Fruit fly (Drosophila melanogaster) whole organism: ENCODE results near the gene CG31921.

ENCODE experiments used
- CG8478 ChIP-seq: fragments of >200 bp; optimal IDR thresholded peaks from 2 replicates; lab custom pipeline; 2018; ENCODE audit warnings: inconsistent platforms
- Dll ChIP-seq: fragments of >200 bp; optimal IDR thresholded peaks from 2 replicates; lab custom pipeline; 2017
- EcR ChIP-seq, 2 experiments: fragments of >200 bp; optimal IDR thresholded peaks; 2 replicates each; lab custom pipeline; 2017; ENCODE audit warnings: missing biosample characterization in 2 of 2, missing genetic modification characterization in 2 of 2, missing genetic modification reagents in 2 of 2
- pan ChIP-seq: fragments of >200 bp; optimal IDR thresholded peaks from 2 replicates; lab custom pipeline; 2017
- psq ChIP-seq: fragments of >200 bp; optimal IDR thresholded peaks from 2 replicates; lab custom pipeline; 2017
- usp ChIP-seq: fragments of >200 bp; optimal IDR thresholded peaks from 2 replicates; lab custom pipeline; 2017; ENCODE audit warnings: missing biosample characterization, missing genetic modification characterization, mixed read lengths

The CG31921 gene

DNA sequence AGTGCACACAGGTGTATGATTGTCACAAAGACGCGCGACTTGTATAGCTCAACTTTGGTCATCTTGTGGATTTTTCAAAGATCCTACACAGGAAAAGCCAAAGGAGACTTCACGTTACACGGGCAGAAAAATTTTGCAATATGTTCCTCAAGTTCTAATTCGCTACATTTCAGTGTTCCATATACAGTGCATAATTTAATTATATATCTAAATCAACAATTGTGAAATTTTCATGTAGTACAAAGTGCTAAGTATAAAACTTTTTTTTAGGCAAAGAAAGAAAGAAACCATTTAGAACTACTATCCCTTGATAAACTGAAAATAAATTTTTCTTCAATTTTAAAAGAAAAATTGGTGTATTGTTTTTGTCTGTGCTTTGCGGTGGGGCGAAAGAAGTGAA is 41.2 kb downstream of the CG31921 start:
- TF ChIP-seq EcR (GFP tag; optimal IDR thresholded peaks at IDR 0.05; lab: Kevin White, UChicago) (no peak), psq (lab: Kevin White, UChicago) (no peak), Dll (lab: Kevin White, UChicago) (no peak), usp (GFP tag; lab: Kevin White, UChicago) (no peak), pan (lab: Kevin White, UChicago) (no peak), CG8478 (lab: Kevin White, UChicago) (no peak)

DNA sequence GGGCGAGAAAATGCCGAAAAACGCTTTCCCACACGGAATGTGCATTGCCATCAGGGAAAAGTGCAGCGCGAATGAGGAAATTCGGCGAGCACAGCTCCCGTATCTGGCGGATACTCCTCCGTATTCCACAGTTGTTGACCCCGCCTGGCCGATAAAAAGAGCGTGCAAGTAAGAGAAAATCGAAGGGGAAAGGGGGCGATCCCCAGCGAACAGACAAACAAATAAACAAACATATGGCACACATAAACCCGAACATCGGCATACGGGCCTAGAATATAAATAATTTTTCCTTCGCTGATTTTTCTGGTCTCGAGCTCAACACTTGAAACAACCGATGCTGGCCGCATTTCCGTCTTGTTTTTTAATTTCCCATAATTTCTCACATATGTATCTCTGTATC is 41.8 kb downstream of the CG31921 start:
- TF ChIP-seq CG8478 (lab: Kevin White, UChicago) (no peak), psq (lab: Kevin White, UChicago) (no peak), usp (GFP tag; lab: Kevin White, UChicago) (no peak), pan (lab: Kevin White, UChicago) (no peak), Dll (lab: Kevin White, UChicago) (no peak)

DNA sequence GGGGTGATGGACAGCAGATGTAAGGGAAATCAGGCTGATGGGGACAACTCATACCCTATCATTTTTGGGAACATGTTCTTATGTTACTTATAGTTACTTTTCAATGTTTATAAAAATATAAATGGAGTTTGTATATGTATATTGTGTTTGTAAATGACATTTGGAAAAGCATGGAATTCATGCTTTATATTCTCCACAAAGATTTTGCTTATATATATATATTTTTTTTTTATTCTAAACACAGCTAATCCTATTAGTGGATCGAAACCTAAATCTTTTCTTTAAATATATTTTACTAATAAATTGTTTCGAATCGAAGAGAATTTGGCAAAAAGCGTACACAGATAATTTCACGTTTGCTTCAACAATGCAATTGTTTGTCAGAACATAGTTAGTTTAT is 43.1 kb downstream of the CG31921 start, which contains the start of gene Amnionless:
Amnionless (minus strand) TSS at position 101 of the 400 bp plus-strand sequence.
- TF ChIP-seq usp (GFP tag; lab: Kevin White, UChicago) (no peak), pan (lab: Kevin White, UChicago) (no peak), EcR (GFP tag; optimal IDR thresholded peaks at IDR 0.05; lab: Kevin White, UChicago) (no peak), psq (lab: Kevin White, UChicago) (no peak), CG8478 (lab: Kevin White, UChicago) (no peak), Dll (lab: Kevin White, UChicago) (no peak)

DNA sequence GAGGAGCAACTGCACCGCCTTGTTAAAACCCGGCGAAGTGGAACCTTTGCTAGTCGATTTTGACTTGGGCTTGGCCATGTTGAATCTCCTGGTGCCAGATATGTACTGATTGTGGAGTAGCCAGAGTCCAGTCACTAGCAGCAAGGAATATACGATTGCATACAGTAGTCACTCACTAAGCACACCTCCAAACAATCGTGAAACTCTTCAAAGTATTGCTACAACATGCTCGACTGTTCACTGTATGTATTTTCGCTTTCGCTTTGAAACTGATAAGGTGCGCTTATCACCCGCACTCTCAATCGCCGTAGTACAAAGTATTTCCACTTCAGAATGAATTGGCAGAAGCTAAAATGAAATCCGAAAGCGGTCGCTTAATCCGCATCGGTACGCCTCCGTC is 45.7 kb downstream of the CG31921 start:
- TF ChIP-seq EcR (GFP tag; optimal IDR thresholded peaks at IDR 0.05; lab: Kevin White, UChicago) (peak in 1 of 2 experiments; percentile 4), psq (lab: Kevin White, UChicago) (no peak)

DNA sequence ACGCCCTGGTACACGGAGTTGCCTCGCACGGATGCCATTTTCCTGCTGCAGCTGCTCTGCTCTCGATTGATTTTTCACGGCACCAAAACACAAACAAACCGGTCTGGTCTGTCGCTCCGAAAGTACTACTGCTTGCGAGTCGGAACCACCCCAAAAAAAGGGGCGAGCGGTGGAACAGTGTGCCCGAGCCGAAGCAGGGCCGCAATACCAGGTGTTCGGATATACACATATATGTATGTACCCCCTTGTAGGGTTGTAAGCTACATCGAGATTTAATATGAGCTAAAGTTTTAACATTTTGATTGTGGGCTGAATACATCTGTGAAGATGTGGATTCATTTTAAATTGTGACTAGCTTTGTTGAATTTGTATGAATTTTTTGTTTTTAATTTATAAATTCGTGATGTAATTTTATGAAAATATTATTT is 46.5 kb downstream of the CG31921 start:
- TF ChIP-seq CG8478 (lab: Kevin White, UChicago) (no peak), psq (lab: Kevin White, UChicago) (no peak), usp (GFP tag; lab: Kevin White, UChicago) (no peak), Dll (lab: Kevin White, UChicago) (no peak)

DNA sequence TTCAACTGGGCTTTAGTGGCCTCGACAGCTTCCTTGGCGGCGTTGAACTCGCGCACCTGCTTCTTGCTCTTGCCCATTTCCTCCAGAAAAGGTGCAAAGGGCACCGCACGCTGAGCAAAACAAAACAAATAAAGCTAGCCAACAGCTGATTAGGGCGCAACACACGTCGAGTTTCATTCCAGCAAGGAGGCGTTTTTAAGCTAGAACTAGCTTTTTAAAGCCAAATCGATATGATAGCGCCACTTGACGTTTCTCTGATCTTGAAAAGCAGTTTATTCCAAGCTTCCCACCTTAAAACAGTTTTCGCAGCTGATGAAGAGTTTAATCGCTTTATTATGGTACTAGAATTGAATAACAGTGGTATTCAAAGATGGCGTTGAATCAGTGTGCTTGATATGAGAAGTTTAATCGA is 49.1 kb downstream of the CG31921 start, which contains the start of gene CG11601:
CG11601 (minus strand) TSS at position 199 of the 412 bp plus-strand sequence.
- TF ChIP-seq EcR (GFP tag; optimal IDR thresholded peaks at IDR 0.05; lab: Kevin White, UChicago), result peak in 1 of 2 experiments; percentile 28
- TF ChIP-seq usp (GFP tag; lab: Kevin White, UChicago), result no peak
